Worm (Caenorhabditis elegans): ENCODE results near the gene athp-2.

The athp-2 gene

ce11 chrII:4299227-4299703, 40.7 kb upstream of the athp-2 start, which contains the start of gene sco-1:
TSS of gene sco-1 (plus strand) at chrII:4299653.
- no peak for TF ChIP-seq sem-2 (GFP tag; optimal IDR thresholded peaks at IDR 0.05)
- no peak for TF ChIP-seq mab-5 (tag; optimal IDR thresholded peaks at IDR 0.05)
- no peak for TF ChIP-seq bed-3 (GFP tag; optimal IDR thresholded peaks at IDR 0.05)
- TF ChIP-seq mep-1 (tag; optimal IDR thresholded peaks at IDR 0.05), result peak; percentile 86
- peak; percentile 40 for TF ChIP-seq elt-1 (tag; optimal IDR thresholded peaks at IDR 0.05; ENCODE audit: borderline replicate concordance, insufficient read depth)
- peak; percentile 52 for TF ChIP-seq unc-62 (GFP tag; optimal IDR thresholded peaks at IDR 0.05)
- peak; percentile 66 for TF ChIP-seq hlh-1 (tag; optimal IDR thresholded peaks at IDR 0.05)
- peak; percentile 91 for TF ChIP-seq lin-13 (tag; optimal IDR thresholded peaks at IDR 0.05)
- TF ChIP-seq sptf-1 (tag; optimal IDR thresholded peaks at IDR 0.05), result peak; percentile 71
- TF ChIP-seq unc-120 (tag; optimal IDR thresholded peaks at IDR 0.05; ENCODE audit: poor library complexity, severe bottlenecking), result peak; percentile 28
- peak; percentile 83 for TF ChIP-seq lsy-2 (tag; optimal IDR thresholded peaks at IDR 0.05)
- TF ChIP-seq mls-2 (tag; optimal IDR thresholded peaks at IDR 0.05), result peak; percentile 68
- peak; percentile 72 for TF ChIP-seq ces-1 (GFP tag; optimal IDR thresholded peaks at IDR 0.05)
- TF ChIP-seq pha-4 (tag; optimal IDR thresholded peaks at IDR 0.05), result peak; percentile 81
- no peak for TF ChIP-seq lin-32 (GFP tag; optimal IDR thresholded peaks at IDR 0.05)
- no peak for TF ChIP-seq nhr-12 (tag; optimal IDR thresholded peaks at IDR 0.05)
- TF ChIP-seq drap-1 (GFP tag; optimal IDR thresholded peaks at IDR 0.05), result peak; percentile 58
- no peak for TF ChIP-seq nhr-28 (tag; optimal IDR thresholded peaks at IDR 0.05)
- peak; percentile 68 for TF ChIP-seq ceh-39 (tag; optimal IDR thresholded peaks at IDR 0.05)
- TF ChIP-seq nhr-237 (tag; optimal IDR thresholded peaks at IDR 0.05), result peak; percentile 89
- no peak for TF ChIP-seq zip-8 (tag; optimal IDR thresholded peaks at IDR 0.05)
- TF ChIP-seq blmp-1 (tag; optimal IDR thresholded peaks at IDR 0.05), result no peak

ce11 chrII:4301307-4301706, 38.7 kb upstream of the athp-2 start, which contains the start of gene gtf-2F1:
TSS of gene gtf-2F1 (plus strand) at chrII:4301607.
- TF ChIP-seq ham-2 (GFP tag; optimal IDR thresholded peaks at IDR 0.05) (no peak), hlh-1 (tag; optimal IDR thresholded peaks at IDR 0.05) (no peak), ceh-39 (tag; optimal IDR thresholded peaks at IDR 0.05) (no peak), ceh-83 (GFP tag; optimal IDR thresholded peaks at IDR 0.05) (no peak), ceh-43 (GFP tag; optimal IDR thresholded peaks at IDR 0.05) (no peak), sptf-1 (tag; optimal IDR thresholded peaks at IDR 0.05) (no peak), nhr-12 (tag; optimal IDR thresholded peaks at IDR 0.05) (no peak), cnd-1 (tag; optimal IDR thresholded peaks at IDR 0.05) (no peak), lsy-2 (tag; optimal IDR thresholded peaks at IDR 0.05) (no peak)

DNA sequence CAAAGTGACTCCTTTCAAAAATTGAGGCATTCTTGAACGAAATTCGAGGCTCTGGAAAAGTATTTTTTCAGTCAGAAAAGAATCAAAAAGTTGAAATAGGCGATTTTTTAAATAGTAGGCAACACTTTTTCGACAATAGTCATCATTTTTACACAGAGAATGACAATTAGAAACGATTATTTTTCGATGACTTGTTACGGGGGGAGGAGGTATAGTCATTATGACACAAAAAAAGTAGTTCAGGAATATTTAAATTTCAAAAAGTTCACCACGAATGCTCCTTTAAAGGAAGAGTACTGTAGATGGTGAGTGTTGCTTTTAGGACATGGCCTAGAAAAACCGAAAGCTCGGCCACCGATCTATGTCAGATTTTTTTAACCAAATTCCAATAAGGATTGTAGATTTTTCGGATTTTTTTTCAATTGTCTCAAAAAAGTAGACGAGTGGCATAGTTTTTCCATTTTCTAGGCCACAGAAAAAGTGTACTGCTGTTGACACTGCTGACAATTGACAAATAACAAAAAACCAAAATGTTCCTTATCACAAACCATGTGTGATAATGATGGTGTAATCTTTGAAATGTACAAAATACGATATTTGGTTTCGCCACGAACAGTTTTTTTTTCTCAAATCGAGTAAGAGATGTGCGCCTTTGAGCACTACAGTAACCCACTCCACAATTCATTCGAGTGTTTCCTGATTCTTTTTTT, 32.9 kb upstream of the athp-2 start, which contains the start of gene Y52E8A.3:
Y52E8A.3 (minus strand) TSS at position 51 of the 710 bp plus-strand sequence.
- TF ChIP-seq elt-3 (tag; optimal IDR thresholded peaks at IDR 0.05) (no peak), ceh-83 (GFP tag; optimal IDR thresholded peaks at IDR 0.05) (no peak), unc-39 (tag; optimal IDR thresholded peaks at IDR 0.05) (no peak), lin-32 (GFP tag; optimal IDR thresholded peaks at IDR 0.05) (no peak), mls-2 (tag; optimal IDR thresholded peaks at IDR 0.05) (no peak), nhr-28 (tag; optimal IDR thresholded peaks at IDR 0.05) (no peak), ceh-39 (tag; optimal IDR thresholded peaks at IDR 0.05) (no peak), nhr-237 (tag; optimal IDR thresholded peaks at IDR 0.05) (no peak), zip-8 (tag; optimal IDR thresholded peaks at IDR 0.05) (no peak), drap-1 (GFP tag; optimal IDR thresholded peaks at IDR 0.05) (no peak), bed-3 (GFP tag; optimal IDR thresholded peaks at IDR 0.05) (no peak), tbx-8 (GFP tag; optimal IDR thresholded peaks at IDR 0.05) (no peak), lsy-2 (tag; optimal IDR thresholded peaks at IDR 0.05) (no peak)

ce11 chrII:4312115-4312514, 27.9 kb upstream of the athp-2 start, which contains the start of gene plep-1:
TSS of gene plep-1 (minus strand) at chrII:4312215.
- no peak for TF ChIP-seq blmp-1 (tag; optimal IDR thresholded peaks at IDR 0.05)
- TF ChIP-seq cnd-1 (tag; optimal IDR thresholded peaks at IDR 0.05), result no peak
- no peak for TF ChIP-seq ham-2 (GFP tag; optimal IDR thresholded peaks at IDR 0.05)
- TF ChIP-seq unc-39 (tag; optimal IDR thresholded peaks at IDR 0.05), result no peak
- no peak for TF ChIP-seq lsy-2 (tag; optimal IDR thresholded peaks at IDR 0.05)

ce11 chrII:4316011-4316410, 24.0 kb upstream of the athp-2 start, which contains the start of gene srw-40:
TSS of gene srw-40 (minus strand) at chrII:4316111.
- no peak for TF ChIP-seq lsy-2 (tag; optimal IDR thresholded peaks at IDR 0.05)
- no peak for TF ChIP-seq mls-2 (tag; optimal IDR thresholded peaks at IDR 0.05)
- TF ChIP-seq lin-32 (GFP tag; optimal IDR thresholded peaks at IDR 0.05), result no peak
- TF ChIP-seq nhr-76 (tag; optimal IDR thresholded peaks at IDR 0.05), result no peak
- TF ChIP-seq ceh-39 (tag; optimal IDR thresholded peaks at IDR 0.05), result no peak
- no peak for TF ChIP-seq drap-1 (GFP tag; optimal IDR thresholded peaks at IDR 0.05)
- TF ChIP-seq nhr-237 (tag; optimal IDR thresholded peaks at IDR 0.05), result no peak
- no peak for TF ChIP-seq ces-1 (GFP tag; optimal IDR thresholded peaks at IDR 0.05)
- TF ChIP-seq sem-2 (GFP tag; optimal IDR thresholded peaks at IDR 0.05), result no peak
- TF ChIP-seq hlh-1 (tag; optimal IDR thresholded peaks at IDR 0.05), result no peak
- no peak for TF ChIP-seq ceh-43 (GFP tag; optimal IDR thresholded peaks at IDR 0.05)
- no peak for TF ChIP-seq nhr-28 (tag; optimal IDR thresholded peaks at IDR 0.05)
- TF ChIP-seq lin-13 (tag; optimal IDR thresholded peaks at IDR 0.05), result no peak
- TF ChIP-seq bed-3 (GFP tag; optimal IDR thresholded peaks at IDR 0.05), result no peak
- no peak for TF ChIP-seq elt-1 (tag; optimal IDR thresholded peaks at IDR 0.05; ENCODE audit: borderline replicate concordance, insufficient read depth)
